Worm (Caenorhabditis elegans) whole organism, early embryonic: ENCODE results near the gene pros-1.

Source experiments
- B0310.2 ChIP-seq: sonication (generic microtip); optimal IDR thresholded peaks from 2 replicates; lab custom pipeline; 2016; ENCODE audit warnings: mild to moderate bottlenecking, missing genetic modification characterization, missing compliant biosample characterization
- F13C5.2 ChIP-seq: sonication (generic microtip); optimal IDR thresholded peaks from 2 replicates; lab custom pipeline; 2017; ENCODE audit warnings: mild to moderate bottlenecking, missing genetic modification characterization, inconsistent platforms, missing compliant biosample characterization
- aly-1 ChIP-seq: sonication (generic microtip); optimal IDR thresholded peaks from 2 replicates; lab custom pipeline; 2016; ENCODE audit warnings: missing genetic modification characterization, missing compliant biosample characterization
- ama-1 ChIP-seq: fragments of 150-350 bp; optimal IDR thresholded peaks from 2 replicates; lab custom pipeline; 2014
- ceh-13 ChIP-seq: fragments of 200-800 bp; sonication (Bioruptor generic); optimal IDR thresholded peaks from 2 replicates; lab custom pipeline; 2018; ENCODE audit warnings: mild to moderate bottlenecking, missing genetic modification characterization, missing compliant biosample characterization
- ceh-36 ChIP-seq: sonication (generic microtip); optimal IDR thresholded peaks from 2 replicates; lab custom pipeline; 2016; ENCODE audit warnings: missing genetic modification characterization, inconsistent platforms, missing compliant biosample characterization
- ets-7 ChIP-seq: sonication (generic microtip); optimal IDR thresholded peaks from 2 replicates; lab custom pipeline; 2016; ENCODE audit warnings: missing genotype, missing genetic modification characterization, missing compliant biosample characterization
- flt-1 ChIP-seq: fragments of 200-800 bp; sonication (Bioruptor generic); IDR thresholded peaks from 2 replicates; pipeline ENCODE4 v1.3.6; 2022; ENCODE audit warnings: missing genetic modification characterization, missing compliant biosample characterization
- hmbx-1 ChIP-seq: sonication (generic microtip); optimal IDR thresholded peaks from 2 replicates; lab custom pipeline; 2016; ENCODE audit warnings: mild to moderate bottlenecking, missing genetic modification characterization, missing compliant biosample characterization
- hmg-4 ChIP-seq: fragments of 200-800 bp; sonication (Bioruptor generic); optimal IDR thresholded peaks from 2 replicates; lab custom pipeline; 2018; ENCODE audit warnings: mild to moderate bottlenecking, missing genetic modification characterization, missing compliant biosample characterization
- hnd-1 ChIP-seq: sonication (generic microtip); optimal IDR thresholded peaks from 2 replicates; lab custom pipeline; 2016; ENCODE audit warnings: missing genetic modification characterization, missing compliant biosample characterization
- pes-1 ChIP-seq: fragments of 200-800 bp; sonication (Bioruptor generic); IDR thresholded peaks from 2 replicates; pipeline ENCODE4 v1.3.6; 2022; ENCODE audit warnings: missing genetic modification reagents, missing genetic modification characterization, missing compliant biosample characterization
- scrt-1 ChIP-seq: fragments of 200-800 bp; sonication (Bioruptor generic); IDR thresholded peaks from 2 replicates; pipeline ENCODE4 v1.3.6; 2022; ENCODE audit warnings: missing genetic modification characterization, missing compliant biosample characterization
- sea-1 ChIP-seq: fragments of 200-800 bp; sonication (Bioruptor generic); conservative IDR thresholded peaks from 2 replicates; pipeline ENCODE4 v1.3.6; 2022; ENCODE audit warnings: missing genetic modification characterization, missing compliant biosample characterization
- tbx-11 ChIP-seq: fragments of 200-800 bp; sonication (Bioruptor generic); IDR thresholded peaks from 2 replicates; pipeline ENCODE4 v1.3.6; 2022; ENCODE audit warnings: missing genetic modification characterization, missing compliant biosample characterization
- tbx-37 ChIP-seq: fragments of 200-800 bp; sonication (Bioruptor generic); conservative IDR thresholded peaks from 2 replicates; pipeline ENCODE4 v1.3.6; 2022; ENCODE audit warnings: missing genetic modification reagents, missing genetic modification characterization, missing compliant biosample characterization
- tra-4 ChIP-seq: sonication (generic microtip); optimal IDR thresholded peaks from 2 replicates; lab custom pipeline; 2017; ENCODE audit warnings: missing genetic modification characterization, missing compliant biosample characterization

Gene pros-1

DNA sequence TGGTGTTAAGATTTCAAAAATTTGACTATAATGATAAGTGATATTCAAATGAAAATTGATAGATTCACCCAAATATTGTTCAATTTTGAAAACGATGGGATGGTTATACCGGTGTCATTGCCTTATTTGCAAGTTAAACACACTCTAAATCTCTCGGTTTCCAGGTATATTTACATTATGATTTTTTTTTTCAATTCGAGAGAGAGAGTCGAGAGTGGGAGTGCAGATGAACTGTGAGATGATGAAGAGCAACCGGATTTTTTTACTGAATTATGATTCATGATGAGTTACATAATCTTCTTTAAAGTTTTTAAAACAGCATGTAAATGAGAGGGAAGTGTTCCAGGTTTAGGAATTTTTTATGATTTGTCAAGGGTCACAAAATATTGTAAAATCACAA lies 33.6 kb upstream of the pros-1 start, which contains the start of gene F44B9.10:
TSS of gene F44B9.10 (minus strand) at position 101 of the 400 bp plus-strand sequence.
- no peak for TF ChIP-seq ceh-13
- TF ChIP-seq tbx-11 (GFP tag; lab: Robert Waterston, UW) = no peak
- TF ChIP-seq aly-1 (tag; lab: Kevin White, UChicago) = no peak
- no peak for TF ChIP-seq B0310.2 (tag; lab: Kevin White, UChicago)
- no peak for TF ChIP-seq tbx-37 (GFP tag; lab: Robert Waterston, UW)
- no peak for TF ChIP-seq hmg-4 (GFP tag; lab: Kevin White, UChicago)
- TF ChIP-seq hnd-1 (tag; lab: Kevin White, UChicago) = no peak
- TF ChIP-seq ama-1 (lab: Kevin White, UChicago) = no peak
- TF ChIP-seq tra-4 (tag; lab: Kevin White, UChicago) = no peak

DNA sequence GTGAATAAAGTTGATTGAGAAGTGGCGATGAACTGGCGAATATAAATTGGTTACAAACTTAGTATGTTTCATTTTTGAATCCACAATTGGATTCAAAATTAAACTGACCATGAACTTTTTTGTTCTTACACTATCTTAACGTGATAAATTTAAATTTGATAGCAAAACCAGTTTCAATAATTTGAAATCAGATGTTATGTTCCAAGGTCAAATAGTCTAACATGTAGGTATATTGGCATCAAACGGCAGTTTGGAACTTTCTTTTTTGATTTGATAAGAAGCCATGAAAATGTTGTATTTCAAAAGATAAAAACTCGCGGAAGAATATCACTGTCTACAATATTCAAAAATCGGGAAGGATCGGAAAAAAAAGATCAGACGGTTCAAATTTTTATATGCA lies 31.0 kb upstream of the pros-1 start:
- TF ChIP-seq tbx-11 (GFP tag; lab: Robert Waterston, UW) (no peak), ama-1 (lab: Kevin White, UChicago) (no peak), hmbx-1 (tag; lab: Kevin White, UChicago) (no peak)

DNA sequence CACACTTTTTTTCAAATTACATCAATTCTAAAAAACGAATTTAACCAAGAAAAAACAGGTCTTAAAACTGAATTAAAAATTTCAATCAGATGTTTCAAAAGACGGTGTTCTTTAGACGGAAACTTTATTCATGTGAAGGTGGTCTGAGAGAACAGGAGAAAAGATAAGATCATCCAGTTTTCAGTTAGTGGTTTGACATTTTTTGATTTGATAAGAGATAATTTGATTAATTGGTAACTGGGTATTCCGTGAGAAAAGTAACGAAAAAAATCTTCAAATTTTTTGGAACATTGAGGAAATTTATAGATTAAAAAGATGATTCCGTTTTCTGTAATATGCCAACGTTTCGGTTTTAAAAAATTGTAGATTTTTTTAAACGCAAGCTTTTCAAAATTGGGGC lies 30.6 kb upstream of the pros-1 start:
- TF ChIP-seq ceh-13 = no peak
- no peak for TF ChIP-seq aly-1 (tag; lab: Kevin White, UChicago)
- no peak for TF ChIP-seq ets-7 (tag; lab: Kevin White, UChicago)
- no peak for TF ChIP-seq sea-1 (GFP tag; lab: Robert Waterston, UW)
- TF ChIP-seq pes-1 (GFP tag; lab: Robert Waterston, UW) = no peak
- no peak for TF ChIP-seq tra-4 (tag; lab: Kevin White, UChicago)
- TF ChIP-seq hmbx-1 (tag; lab: Kevin White, UChicago) = no peak
- TF ChIP-seq ama-1 (lab: Kevin White, UChicago) = no peak
- TF ChIP-seq flt-1 (GFP tag; lab: Robert Waterston, UW) = no peak
- TF ChIP-seq hmg-4 (GFP tag; lab: Kevin White, UChicago) = no peak
- TF ChIP-seq F13C5.2 (tag; lab: Kevin White, UChicago) = no peak
- TF ChIP-seq hnd-1 (tag; lab: Kevin White, UChicago) = no peak
- TF ChIP-seq B0310.2 (tag; lab: Kevin White, UChicago) = no peak

DNA sequence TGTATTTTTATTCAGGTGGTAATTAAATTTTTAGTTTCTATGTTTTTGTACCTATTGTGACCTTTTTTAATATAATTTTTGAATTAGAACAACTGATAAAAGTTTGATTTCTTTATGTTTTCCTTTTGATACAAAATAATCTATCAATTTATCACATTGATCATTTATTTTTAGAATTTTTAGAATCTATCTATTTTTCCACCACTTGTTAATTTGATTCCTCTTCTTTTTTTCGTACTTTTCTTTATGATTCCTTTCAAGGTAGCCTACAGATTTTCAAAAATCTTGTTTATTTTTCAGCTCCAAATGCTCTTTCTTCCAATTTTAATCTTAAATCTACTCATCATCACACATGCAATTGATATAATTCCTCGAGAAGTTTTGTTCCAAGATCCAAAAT lies 29.1 kb upstream of the pros-1 start, which contains the start of gene dpf-6:
TSS of gene dpf-6 (plus strand) at position 301 of the 400 bp plus-strand sequence.
- TF ChIP-seq ets-7 (tag; lab: Kevin White, UChicago) = no peak
- TF ChIP-seq tbx-11 (GFP tag; lab: Robert Waterston, UW) = no peak
- TF ChIP-seq F13C5.2 (tag; lab: Kevin White, UChicago) = no peak
- TF ChIP-seq scrt-1 (GFP tag; lab: Robert Waterston, UW) = no peak
- no peak for TF ChIP-seq hmbx-1 (tag; lab: Kevin White, UChicago)
- TF ChIP-seq pes-1 (GFP tag; lab: Robert Waterston, UW) = no peak
- no peak for TF ChIP-seq ceh-13
- no peak for TF ChIP-seq B0310.2 (tag; lab: Kevin White, UChicago)
- TF ChIP-seq ama-1 (lab: Kevin White, UChicago) = no peak
- no peak for TF ChIP-seq flt-1 (GFP tag; lab: Robert Waterston, UW)
- no peak for TF ChIP-seq hnd-1 (tag; lab: Kevin White, UChicago)
- no peak for TF ChIP-seq sea-1 (GFP tag; lab: Robert Waterston, UW)
- TF ChIP-seq tbx-37 (GFP tag; lab: Robert Waterston, UW) = no peak
- TF ChIP-seq tra-4 (tag; lab: Kevin White, UChicago) = no peak
- no peak for TF ChIP-seq aly-1 (tag; lab: Kevin White, UChicago)
- no peak for TF ChIP-seq ceh-36 (tag; lab: Kevin White, UChicago)

DNA sequence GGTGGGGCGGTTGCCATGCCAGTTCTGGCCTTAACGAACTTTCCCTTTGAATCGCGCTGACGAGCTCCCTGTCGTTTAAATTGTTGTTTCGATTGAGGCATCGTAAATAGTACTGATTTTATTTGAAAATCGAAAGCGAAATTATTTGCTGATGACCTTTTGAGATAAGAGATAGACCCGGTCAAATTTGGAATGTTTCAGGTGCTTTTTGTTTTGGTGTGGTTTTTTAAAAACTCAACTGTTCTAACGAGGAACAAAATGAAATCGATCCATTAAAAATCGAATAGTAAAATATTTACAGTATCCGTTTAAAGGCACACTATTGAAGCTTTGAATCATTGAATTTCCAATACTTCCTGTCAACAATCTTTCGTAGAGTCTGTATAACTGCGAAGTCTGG lies 24.3 kb upstream of the pros-1 start, which contains the start of gene K12H4.6:
TSS of gene K12H4.6 (minus strand) at position 101 of the 400 bp plus-strand sequence.
- TF ChIP-seq aly-1 (tag; lab: Kevin White, UChicago) (no peak), ceh-13 (no peak), ceh-36 (tag; lab: Kevin White, UChicago) (no peak), tbx-11 (GFP tag; lab: Robert Waterston, UW) (no peak), ama-1 (lab: Kevin White, UChicago) (no peak), hnd-1 (tag; lab: Kevin White, UChicago) (no peak), flt-1 (GFP tag; lab: Robert Waterston, UW) (no peak), pes-1 (GFP tag; lab: Robert Waterston, UW) (no peak), tbx-37 (GFP tag; lab: Robert Waterston, UW) (no peak), F13C5.2 (tag; lab: Kevin White, UChicago) (no peak), scrt-1 (GFP tag; lab: Robert Waterston, UW) (no peak), tra-4 (tag; lab: Kevin White, UChicago) (no peak)

DNA sequence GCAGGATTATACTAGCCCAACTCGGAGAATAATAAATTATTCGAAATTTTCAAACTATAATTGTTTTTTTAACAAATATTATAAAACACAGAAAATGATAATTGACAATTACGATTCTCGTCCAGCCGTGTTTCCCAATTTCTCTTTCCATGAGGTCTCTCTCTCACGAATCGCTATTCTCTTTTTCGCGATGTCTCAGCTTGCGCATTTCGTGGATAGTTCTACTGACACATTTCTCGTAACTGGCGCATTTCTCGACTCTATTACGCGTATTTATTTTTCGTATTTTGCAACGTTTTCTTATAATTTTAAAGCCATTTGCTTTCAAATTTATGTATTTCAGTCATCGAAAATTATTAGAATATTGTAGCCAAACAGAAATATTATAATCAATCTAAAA lies 23.3 kb upstream of the pros-1 start:
- TF ChIP-seq F13C5.2 (tag; lab: Kevin White, UChicago) (peak; percentile 100), aly-1 (tag; lab: Kevin White, UChicago) (peak; percentile 96), B0310.2 (tag; lab: Kevin White, UChicago) (peak; percentile 100), ets-7 (tag; lab: Kevin White, UChicago) (peak; percentile 99), ceh-36 (tag; lab: Kevin White, UChicago) (peak; percentile 97), hmbx-1 (tag; lab: Kevin White, UChicago) (peak; percentile 95), scrt-1 (GFP tag; lab: Robert Waterston, UW) (peak; percentile 100), tbx-37 (GFP tag; lab: Robert Waterston, UW) (peak; percentile 100), hnd-1 (tag; lab: Kevin White, UChicago) (peak; percentile 98), sea-1 (GFP tag; lab: Robert Waterston, UW) (peak; percentile 100), tbx-11 (GFP tag; lab: Robert Waterston, UW) (peak; percentile 100), flt-1 (GFP tag; lab: Robert Waterston, UW) (peak; percentile 98), ceh-13 (peak; percentile 100), hmg-4 (GFP tag; lab: Kevin White, UChicago) (peak; percentile 100), pes-1 (GFP tag; lab: Robert Waterston, UW) (peak; percentile 99), ama-1 (lab: Kevin White, UChicago) (no peak), tra-4 (tag; lab: Kevin White, UChicago) (peak; percentile 99)
